Worm (Caenorhabditis elegans) whole organism, L3 larva: Measurements from ENCODE around the gene C44B7.11.

Experiments
- elt-1 ChIP-seq: fragments of 150-350 bp; optimal IDR thresholded peaks from 2 replicates; lab custom pipeline; 2014; ENCODE audit warnings: missing biosample characterization, missing genetic modification characterization
- fos-1 ChIP-seq: fragments of 150-350 bp; optimal IDR thresholded peaks from 2 replicates; lab custom pipeline; 2014; ENCODE audit warnings: missing biosample characterization, missing genetic modification characterization
- nhr-11 ChIP-seq: fragments of 150-350 bp; optimal IDR thresholded peaks from 2 replicates; lab custom pipeline; 2014; ENCODE audit warnings: missing biosample characterization, missing genetic modification characterization
- nhr-12 ChIP-seq: fragments of 150-350 bp; optimal IDR thresholded peaks from 2 replicates; lab custom pipeline; 2014; ENCODE audit warnings: missing biosample characterization, missing genetic modification characterization
- unc-62 ChIP-seq: fragments of 150-350 bp; sonication (generic microtip); optimal IDR thresholded peaks from 4 replicates; lab custom pipeline; 2014; ENCODE audit warnings: missing biosample characterization, missing genetic modification reagents, missing genetic modification characterization

DNA sequence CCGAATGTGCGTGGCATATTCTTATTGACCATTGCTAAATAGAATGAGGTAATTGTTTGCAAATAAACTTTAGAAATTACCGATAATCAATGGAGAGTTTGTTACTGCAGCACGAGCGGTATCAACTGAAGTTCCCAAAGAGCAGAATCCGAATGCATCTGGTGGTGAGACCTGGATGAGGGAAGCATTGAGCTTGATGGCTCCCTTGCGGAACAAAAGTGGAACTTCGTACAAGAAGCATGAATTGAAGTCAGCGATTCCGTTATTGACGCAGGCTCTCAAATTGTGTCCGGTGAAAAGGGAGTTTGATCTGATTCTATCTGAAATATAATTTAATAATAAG lies 7.8 kb downstream of the C44B7.11 start:
- TF ChIP-seq elt-1 (no peak), nhr-12 (no peak), nhr-11 (tag; lab: Kevin White, UChicago) (no peak), unc-62 (no peak), fos-1 (tag; lab: Kevin White, UChicago) (peak; percentile 17)
